Fruit fly (Drosophila melanogaster) whole organism, prepupa: Measurements from ENCODE around the gene TTLL5.

Source experiments
- CG10631 ChIP-seq: fragments of 200-800 bp; sonication (Bioruptor generic); optimal IDR thresholded peaks from 2 replicates; lab custom pipeline; 2016; ENCODE audit warnings: missing biosample characterization, missing genetic modification characterization
- CG16779 ChIP-seq: fragments of 200-800 bp; sonication (Bioruptor generic); optimal IDR thresholded peaks from 3 replicates; lab custom pipeline; 2017; ENCODE audit warnings: missing biosample characterization, mild to moderate bottlenecking, missing genetic modification characterization
- CG31627 ChIP-seq: fragments of 200-800 bp; sonication (Bioruptor generic); optimal IDR thresholded peaks from 3 replicates; lab custom pipeline; 2016; ENCODE audit warnings: missing biosample characterization, missing genetic modification characterization
- CG6808 ChIP-seq: fragments of 200-800 bp; sonication (Bioruptor generic); optimal IDR thresholded peaks from 3 replicates; lab custom pipeline; 2017; ENCODE audit warnings: missing biosample characterization, missing genetic modification characterization, mild to moderate bottlenecking, moderate library complexity, missing genetic modification reagents
- Hr39 ChIP-seq: fragments of 200-800 bp; sonication (Bioruptor generic); optimal IDR thresholded peaks from 2 replicates; lab custom pipeline; 2016; ENCODE audit warnings: missing biosample characterization, missing genetic modification characterization
- OdsH ChIP-seq: fragments of 200-800 bp; sonication (Bioruptor generic); optimal IDR thresholded peaks from 3 replicates; lab custom pipeline; 2016; ENCODE audit warnings: missing biosample characterization, missing genetic modification characterization
- fd85E ChIP-seq: fragments of 200-800 bp; sonication (Bioruptor generic); optimal IDR thresholded peaks from 3 replicates; lab custom pipeline; 2016; ENCODE audit warnings: missing biosample characterization, missing genetic modification characterization
- lz ChIP-seq: fragments of 200-800 bp; sonication (Bioruptor generic); optimal IDR thresholded peaks from 3 replicates; lab custom pipeline; 2016; ENCODE audit warnings: missing biosample characterization, missing genetic modification characterization
- net ChIP-seq: fragments of 200-800 bp; sonication (Bioruptor generic); optimal IDR thresholded peaks from 3 replicates; lab custom pipeline; 2016; ENCODE audit warnings: missing biosample characterization, missing genetic modification characterization
- salr ChIP-seq, 2 experiments: fragments of 200-800 bp; sonication (Bioruptor generic); optimal IDR thresholded peaks; 3 replicates each; lab custom pipeline; 2016 to 2018; ENCODE audit warnings: missing biosample characterization in 2 of 2, missing genetic modification characterization in 2 of 2, mild to moderate bottlenecking in 1 of 2

- TF ChIP-seq net (GFP tag; lab: Kevin White, UChicago) (no peak), lz (GFP tag; lab: Kevin White, UChicago) (no peak), CG6808 (GFP tag; lab: Kevin White, UChicago) (no peak), CG10631 (GFP tag; lab: Kevin White, UChicago) (no peak), CG31627 (GFP tag; lab: Kevin White, UChicago) (no peak), OdsH (GFP tag; lab: Kevin White, UChicago) (no peak), fd85E (GFP tag; lab: Kevin White, UChicago) (no peak), salr (GFP tag; optimal IDR thresholded peaks at IDR 0.05; lab: Kevin White, UChicago) (no peak), Hr39 (GFP tag; lab: Kevin White, UChicago) (no peak), CG16779 (no peak)
Measured at dm6 chr3R:25102253-25102652, 20.5 kb downstream of the TTLL5 start, which contains the start of gene CG45095.
